Fruit fly (Drosophila melanogaster) whole organism, embryonic: Measurements from ENCODE around the gene Rad17.
A peak's percentile ranks its signal among the peaks of the same experiment; 100 is the strongest.

ENCODE experiments used
- Atf-2 ChIP-seq: fragments of 200-800 bp; sonication (Bioruptor generic); optimal IDR thresholded peaks from 2 replicates; lab custom pipeline; 2016; ENCODE audit warnings: missing biosample characterization, missing genetic modification characterization
- Blimp-1 ChIP-seq: fragments of 200-800 bp; sonication (Bioruptor generic); optimal IDR thresholded peaks from 3 replicates; lab custom pipeline; 2018; ENCODE audit warnings: missing biosample characterization, missing genetic modification characterization, mild to moderate bottlenecking, moderate library complexity, missing genetic modification reagents
- CG10274 ChIP-seq: fragments of 200-800 bp; sonication (Bioruptor generic); optimal IDR thresholded peaks from 3 replicates; lab custom pipeline; 2017; ENCODE audit warnings: missing biosample characterization, mild to moderate bottlenecking, missing genetic modification characterization
- CG12299 ChIP-seq: fragments of 200-800 bp; sonication (Bioruptor generic); optimal IDR thresholded peaks from 2 replicates; lab custom pipeline; 2018; ENCODE audit warnings: missing biosample characterization, mild to moderate bottlenecking, missing genetic modification characterization
- CG13296 ChIP-seq: fragments of 200-800 bp; sonication (Bioruptor generic); optimal IDR thresholded peaks from 3 replicates; lab custom pipeline; 2018; ENCODE audit warnings: missing biosample characterization, mild to moderate bottlenecking, missing genetic modification characterization
- CG13894 ChIP-seq: fragments of 200-800 bp; sonication (Bioruptor generic); optimal IDR thresholded peaks from 3 replicates; lab custom pipeline; 2018; ENCODE audit warnings: missing biosample characterization, mild to moderate bottlenecking, missing genetic modification characterization, moderate library complexity
- CG17829 ChIP-seq: fragments of 200-800 bp; optimal IDR thresholded peaks from 2 replicates; lab custom pipeline; 2019; ENCODE audit warnings: missing biosample characterization, mild to moderate bottlenecking, missing genetic modification characterization, moderate library complexity
- CG4328 ChIP-seq: fragments of 200-800 bp; sonication (Bioruptor generic); optimal IDR thresholded peaks from 3 replicates; lab custom pipeline; 2017; ENCODE audit warnings: missing biosample characterization, missing genetic modification reagents, missing genetic modification characterization
- CG4617 ChIP-seq: fragments of 200-800 bp; sonication (Bioruptor generic); optimal IDR thresholded peaks from 3 replicates; lab custom pipeline; 2016; ENCODE audit warnings: missing biosample characterization, missing genetic modification characterization, borderline replicate concordance
- CG7963 ChIP-seq: fragments of 200-800 bp; sonication (Bioruptor generic); IDR thresholded peaks from 3 replicates; pipeline ENCODE4 v1.3.6; 2022; ENCODE audit warnings: missing biosample characterization, missing genetic modification characterization; ENCODE audit not compliant: partially characterized antibody
- CG8290 ChIP-seq, 3 experiments: fragments of 200-800 bp; sonication (Bioruptor generic); optimal IDR thresholded peaks; 2 replicates each; lab custom pipeline; 2016 to 2019; ENCODE audit warnings: missing biosample characterization in 3 of 3, missing genetic modification characterization in 3 of 3, mild to moderate bottlenecking in 2 of 3, moderate library complexity in 1 of 3
- CG8944 ChIP-seq: fragments of 200-800 bp; sonication (Bioruptor generic); optimal IDR thresholded peaks from 3 replicates; lab custom pipeline; 2016; ENCODE audit warnings: missing biosample characterization, missing genetic modification characterization
- CG9437 ChIP-seq: fragments of 200-800 bp; sonication (Bioruptor generic); optimal IDR thresholded peaks from 2 replicates; lab custom pipeline; 2018; ENCODE audit warnings: missing biosample characterization, mild to moderate bottlenecking, missing genetic modification characterization
- CoRest ChIP-seq: fragments of 200-800 bp; sonication (Bioruptor generic); optimal IDR thresholded peaks from 3 replicates; lab custom pipeline; 2018; ENCODE audit warnings: missing biosample characterization, mild to moderate bottlenecking, missing genetic modification characterization, moderate library complexity
- D ChIP-seq, 2 experiments: fragments of 200-800 bp in 1 of 2; fragments of >200 bp in 1 of 2; sonication (Bioruptor generic) in 1 of 2; optimal IDR thresholded peaks; 2 replicates in 1 of 2; 3 replicates in 1 of 2; lab custom pipeline; 2017; ENCODE audit warnings: mild to moderate bottlenecking in 1 of 2, missing biosample characterization in 1 of 2, missing genetic modification characterization in 1 of 2, missing genetic modification reagents in 1 of 2
- Dbx ChIP-seq: fragments of 200-800 bp; sonication (Bioruptor generic); IDR thresholded peaks from 3 replicates; pipeline ENCODE4 v1.3.6; 2022; ENCODE audit warnings: missing biosample characterization, missing genetic modification characterization
- Fer1 ChIP-seq: fragments of 200-800 bp; sonication (Bioruptor generic); optimal IDR thresholded peaks from 2 replicates; lab custom pipeline; 2017; ENCODE audit warnings: missing biosample characterization, mild to moderate bottlenecking, missing genetic modification characterization
- Hey ChIP-seq: fragments of 200-800 bp; sonication (Bioruptor generic); optimal IDR thresholded peaks from 3 replicates; lab custom pipeline; 2018; ENCODE audit warnings: missing biosample characterization, mild to moderate bottlenecking, missing genetic modification characterization
- Kr ChIP-seq: fragments of 200-800 bp; sonication (Bioruptor generic); optimal IDR thresholded peaks from 2 replicates; lab custom pipeline; 2017; ENCODE audit warnings: missing biosample characterization, mild to moderate bottlenecking, missing genetic modification characterization
- Med ChIP-seq: fragments of 200-800 bp; sonication (Bioruptor generic); peaks from one replicate; lab custom pipeline; 2016; ENCODE audit warnings: missing biosample characterization, missing genetic modification characterization, mild to moderate bottlenecking, inconsistent platforms, moderate library complexity
- NFAT ChIP-seq: fragments of 200-800 bp; sonication (Bioruptor generic); IDR thresholded peaks from 2 replicates; pipeline ENCODE4 v1.3.6; 2022; ENCODE audit warnings: missing biosample characterization, missing genetic modification characterization
- Opbp ChIP-seq: fragments of 200-800 bp; sonication (Bioruptor generic); IDR thresholded peaks from 3 replicates; pipeline ENCODE4 v1.3.6; 2022; ENCODE audit warnings: missing biosample characterization, missing genetic modification characterization; ENCODE audit not compliant: partially characterized antibody
- Optix ChIP-seq: fragments of 200-800 bp; sonication (Bioruptor generic); IDR thresholded peaks from 3 replicates; pipeline ENCODE4 v1.3.6; 2022; ENCODE audit warnings: missing biosample characterization, missing genetic modification characterization
- Rfx ChIP-seq: fragments of 200-800 bp; sonication (Bioruptor generic); IDR thresholded peaks from 2 replicates; pipeline ENCODE4 v1.3.6; 2022; ENCODE audit warnings: missing biosample characterization, missing genetic modification characterization
- YL-1 ChIP-seq: fragments of 200-800 bp; sonication (Bioruptor generic); optimal IDR thresholded peaks from 3 replicates; lab custom pipeline; 2017; ENCODE audit warnings: missing biosample characterization, mild to moderate bottlenecking, missing genetic modification characterization
- abd-A ChIP-seq: fragments of 200-800 bp; sonication (Bioruptor generic); optimal IDR thresholded peaks from 3 replicates; lab custom pipeline; 2019; ENCODE audit warnings: missing biosample characterization, mild to moderate bottlenecking, missing genetic modification characterization, moderate library complexity
- amos ChIP-seq: fragments of 200-800 bp; sonication (Bioruptor generic); IDR thresholded peaks from 2 replicates; pipeline ENCODE4 v1.3.6; 2022; ENCODE audit warnings: missing biosample characterization, missing genetic modification characterization; ENCODE audit not compliant: partially characterized antibody
- btn ChIP-seq: fragments of 200-800 bp; sonication (Bioruptor generic); optimal IDR thresholded peaks from 2 replicates; lab custom pipeline; 2016; ENCODE audit warnings: missing biosample characterization, missing genetic modification characterization
- chinmo ChIP-seq: fragments of 200-800 bp; sonication (Bioruptor generic); IDR thresholded peaks from 4 replicates; pipeline ENCODE4 v1.3.6; 2022; ENCODE audit warnings: missing biosample characterization, missing genetic modification characterization; ENCODE audit not compliant: partially characterized antibody
- dysf ChIP-seq: fragments of 200-800 bp; sonication (Bioruptor generic); IDR thresholded peaks from 3 replicates; pipeline ENCODE4 v1.3.6; 2022; ENCODE audit warnings: missing biosample characterization, missing genetic modification characterization
- fd96Cb ChIP-seq: fragments of 200-800 bp; sonication (Bioruptor generic); optimal IDR thresholded peaks from 2 replicates; lab custom pipeline; 2018; ENCODE audit warnings: missing biosample characterization, mild to moderate bottlenecking, missing genetic modification characterization, moderate library complexity
- ind ChIP-seq: fragments of 200-800 bp; sonication (Bioruptor generic); optimal IDR thresholded peaks from 3 replicates; lab custom pipeline; 2016; ENCODE audit warnings: missing biosample characterization, missing genetic modification characterization
- mirr ChIP-seq: fragments of 200-800 bp; sonication (Bioruptor generic); optimal IDR thresholded peaks from 3 replicates; lab custom pipeline; 2018; ENCODE audit warnings: missing biosample characterization, mild to moderate bottlenecking, missing genetic modification characterization
- onecut ChIP-seq: fragments of 200-800 bp; sonication (Bioruptor generic); IDR thresholded peaks from 2 replicates; pipeline ENCODE4 v1.3.6; 2022; ENCODE audit warnings: missing biosample characterization, missing genetic modification characterization
- prd ChIP-seq, 3 experiments: fragments of >200 bp in 2 of 3; fragments of 200-800 bp in 1 of 3; sonication (Bioruptor generic) in 1 of 3; optimal IDR thresholded peaks in 2 of 3; IDR thresholded peaks in 1 of 3; 2 replicates in 2 of 3; 3 replicates in 1 of 3; pipeline versions ENCODE4 v1.3.6 to Lab custom; 2017 to 2022; ENCODE audit warnings: missing biosample characterization in 1 of 3, missing genetic modification characterization in 1 of 3
- rib ChIP-seq: fragments of 200-800 bp; sonication (Bioruptor generic); IDR thresholded peaks from 2 replicates; pipeline ENCODE4 v1.3.6; 2022; ENCODE audit warnings: missing biosample characterization, missing genetic modification characterization
- salm ChIP-seq: fragments of 200-800 bp; sonication (Bioruptor generic); optimal IDR thresholded peaks from 2 replicates; lab custom pipeline; 2018; ENCODE audit warnings: missing biosample characterization, mild to moderate bottlenecking, missing genetic modification characterization
- sens ChIP-seq: fragments of 200-800 bp; sonication (Bioruptor generic); peaks from one replicate; lab custom pipeline; 2016; ENCODE audit warnings: missing biosample characterization, missing genetic modification characterization
- sna ChIP-seq: fragments of 200-800 bp; sonication (Bioruptor generic); IDR thresholded peaks from 2 replicates; pipeline ENCODE4 v1.3.6; 2022; ENCODE audit warnings: missing biosample characterization, missing genetic modification characterization; ENCODE audit not compliant: partially characterized antibody
- sug ChIP-seq: fragments of 200-800 bp; optimal IDR thresholded peaks from 2 replicates; lab custom pipeline; 2019; ENCODE audit warnings: missing biosample characterization, mild to moderate bottlenecking, missing genetic modification characterization, moderate library complexity
- tap ChIP-seq: fragments of 200-800 bp; optimal IDR thresholded peaks from 3 replicates; lab custom pipeline; 2019; ENCODE audit warnings: missing biosample characterization, mild to moderate bottlenecking, missing genetic modification characterization, moderate library complexity
- unc-4 ChIP-seq: fragments of 200-800 bp; sonication (Bioruptor generic); IDR thresholded peaks from 2 replicates; pipeline ENCODE4 v1.3.6; 2022; ENCODE audit warnings: missing biosample characterization, missing genetic modification characterization; ENCODE audit not compliant: partially characterized antibody
- yki ChIP-seq: fragments of >200 bp; optimal IDR thresholded peaks from 3 replicates; lab custom pipeline; 2018
- zfh2 ChIP-seq: fragments of 200-800 bp; sonication (Bioruptor generic); optimal IDR thresholded peaks from 2 replicates; lab custom pipeline; 2016; ENCODE audit warnings: missing biosample characterization, missing genetic modification characterization

Rad17 gene

DNA sequence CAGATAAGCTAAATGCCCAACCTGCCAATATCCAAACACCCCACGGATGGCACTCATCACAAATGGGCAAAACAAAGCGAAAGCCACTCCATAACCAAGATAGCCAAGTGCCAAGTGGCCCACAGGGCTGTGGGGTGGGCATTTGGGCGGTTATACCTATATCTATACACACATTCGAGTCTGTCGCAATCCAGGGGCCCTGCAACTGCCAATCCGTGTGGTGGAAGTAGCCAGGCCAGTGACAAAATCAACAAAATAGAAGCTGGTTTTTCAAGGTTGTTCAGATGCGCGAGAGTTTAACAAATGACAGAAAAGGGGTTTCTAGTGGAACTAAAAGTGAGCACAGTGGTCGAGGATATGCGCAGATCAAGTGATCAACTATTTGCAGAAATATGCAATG lies 32.1 kb upstream of the Rad17 start:
- TF ChIP-seq chinmo (GFP tag; lab: Robert Waterston, UW): peak; percentile 59; the same call in 2 of the 4 replicates
- no peak for TF ChIP-seq Optix (GFP tag; lab: Robert Waterston, UW)
- peak; percentile 5; the same call in 1 of the 2 replicates for TF ChIP-seq Rfx (GFP tag; lab: Robert Waterston, UW)
- no peak for TF ChIP-seq amos (GFP tag; lab: Robert Waterston, UW)
- TF ChIP-seq prd (optimal IDR thresholded peaks at IDR 0.05; lab: Kevin White, UChicago): no peak
- 0 out of 3 replicates have a peak, but pooled peaks have one; percentile 17 for TF ChIP-seq prd (GFP tag; IDR thresholded peaks at IDR 0.05; lab: Robert Waterston, UW)
- 0 out of 3 replicates have a peak, but pooled peaks have one; percentile 23 for TF ChIP-seq dysf (GFP tag; lab: Robert Waterston, UW)
- TF ChIP-seq Opbp (GFP tag; lab: Robert Waterston, UW): 0 out of 3 replicates have a peak, but pooled peaks have one; percentile 28
- TF ChIP-seq CG13894: peak; percentile 71
- TF ChIP-seq salm (tag; lab: Kevin White, UChicago): no peak
- TF ChIP-seq unc-4: no peak
- TF ChIP-seq CG8290 (GFP tag; optimal IDR thresholded peaks at IDR 0.05; lab: Kevin White, UChicago): no peak
- TF ChIP-seq CG8290 (tag; optimal IDR thresholded peaks at IDR 0.05; lab: Kevin White, UChicago): peak in 1 of 2 experiments; percentile 14
- peak; percentile 28; the same call in 1 of the 2 replicates for TF ChIP-seq NFAT (GFP tag; lab: Robert Waterston, UW)
- TF ChIP-seq Fer1: no peak
- no peak for TF ChIP-seq yki (lab: Kevin White, UChicago)
- TF ChIP-seq Med (GFP tag; lab: Kevin White, UChicago): peak; percentile 24
- no peak for TF ChIP-seq fd96Cb
- TF ChIP-seq ind (GFP tag; lab: Kevin White, UChicago): no peak
- 0 out of 3 replicates have a peak, but pooled peaks have one; percentile 19 for TF ChIP-seq Dbx (GFP tag; lab: Robert Waterston, UW)
- no peak for TF ChIP-seq CG9437
- 0 out of 2 replicates have a peak, but pooled peaks have one; percentile 31 for TF ChIP-seq rib (GFP tag; lab: Robert Waterston, UW)
- no peak for TF ChIP-seq CG7963 (GFP tag; lab: Robert Waterston, UW)
- peak; percentile 2 for TF ChIP-seq sug (tag; lab: Kevin White, UChicago)
- TF ChIP-seq YL-1: no peak
- TF ChIP-seq mirr (GFP tag; lab: Kevin White, UChicago): peak; percentile 27
- TF ChIP-seq CG12299 (tag; lab: Kevin White, UChicago): no peak

DNA sequence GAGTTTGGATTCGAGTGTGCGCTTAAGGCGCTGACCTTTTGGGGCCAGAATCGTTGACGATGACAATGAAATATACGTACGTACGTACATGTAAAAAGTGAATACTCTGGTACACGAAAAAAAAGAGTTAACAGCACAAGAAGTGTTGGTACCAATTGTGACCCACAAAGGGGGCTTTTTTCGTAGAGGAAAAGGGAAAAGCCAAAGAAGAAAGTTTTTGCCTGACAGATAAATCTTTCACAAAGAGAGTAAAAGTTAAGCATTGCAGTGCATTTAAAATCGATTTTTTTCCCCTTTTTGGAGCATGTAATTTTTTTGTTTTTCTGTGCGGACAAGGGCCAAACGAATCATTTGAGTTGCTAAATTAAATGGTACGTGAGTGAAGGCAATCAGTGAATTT lies 31.6 kb upstream of the Rad17 start:
- peak; percentile 24 for TF ChIP-seq sens (GFP tag; lab: Kevin White, UChicago)
- no peak for TF ChIP-seq D (optimal IDR thresholded peaks at IDR 0.05; lab: Kevin White, UChicago)
- TF ChIP-seq D (GFP tag; optimal IDR thresholded peaks at IDR 0.05; lab: Kevin White, UChicago): no peak
- peak; percentile 53 for TF ChIP-seq Blimp-1

dm6 chr3R:14692971-14693253 lies 29.9 kb upstream of the Rad17 start:
- no peak for TF ChIP-seq zfh2 (GFP tag; lab: Kevin White, UChicago)
- peak; percentile 93 for TF ChIP-seq Hey (tag; lab: Kevin White, UChicago)
- 0 out of 2 replicates have a peak, but pooled peaks have one; percentile 7 for TF ChIP-seq onecut (GFP tag; lab: Robert Waterston, UW)

dm6 chr3R:14692230-14692970 lies 29.4 kb upstream of the Rad17 start:
- TF ChIP-seq btn (GFP tag; lab: Kevin White, UChicago): peak; percentile 61
- TF ChIP-seq sna (GFP tag; lab: Robert Waterston, UW): no peak
- TF ChIP-seq CoRest (tag; lab: Kevin White, UChicago): peak; percentile 32
- TF ChIP-seq CG8944: peak; percentile 67
- peak; percentile 57 for TF ChIP-seq tap (tag; lab: Kevin White, UChicago)
- TF ChIP-seq CG17829 (tag; lab: Kevin White, UChicago): peak; percentile 87
- TF ChIP-seq CG10274 (GFP tag; lab: Kevin White, UChicago): no peak
- no peak for TF ChIP-seq abd-A (tag; lab: Kevin White, UChicago)
- no peak for TF ChIP-seq CG4617 (GFP tag; lab: Kevin White, UChicago)
- TF ChIP-seq Atf-2 (GFP tag; lab: Kevin White, UChicago): peak; percentile 60
- peak; percentile 44 for TF ChIP-seq Kr (GFP tag; lab: Kevin White, UChicago)
- no peak for TF ChIP-seq CG13296 (GFP tag; lab: Kevin White, UChicago)
- no peak for TF ChIP-seq CG4328 (GFP tag; lab: Kevin White, UChicago)
